Fruit fly (Drosophila melanogaster) whole organism, embryonic: ENCODE data around the gene CG12477.

ENCODE experiments used
- Ada2b ChIP-seq: fragments of 200-800 bp; sonication (Bioruptor generic); IDR thresholded peaks from 2 replicates; pipeline ENCODE4 v1.3.6; 2022; ENCODE audit warnings: missing biosample characterization, missing genetic modification characterization
- Adf1 ChIP-seq: fragments of 200-800 bp; sonication (Bioruptor generic); IDR thresholded peaks from 2 replicates; pipeline ENCODE4 v1.3.6; 2022; ENCODE audit warnings: missing biosample characterization, missing genetic modification characterization
- Blimp-1 ChIP-seq: fragments of 200-800 bp; sonication (Bioruptor generic); optimal IDR thresholded peaks from 3 replicates; lab custom pipeline; 2018; ENCODE audit warnings: missing biosample characterization, missing genetic modification characterization, mild to moderate bottlenecking, moderate library complexity, missing genetic modification reagents
- CG10267 ChIP-seq: fragments of 200-800 bp; sonication (Bioruptor generic); optimal IDR thresholded peaks from 2 replicates; lab custom pipeline; 2018; ENCODE audit warnings: missing biosample characterization, mild to moderate bottlenecking, missing genetic modification characterization, moderate library complexity
- CG14014 ChIP-seq: fragments of 200-800 bp; sonication (Bioruptor generic); IDR thresholded peaks from 2 replicates; pipeline ENCODE4 v1.3.6; 2022; ENCODE audit warnings: missing biosample characterization, missing genetic modification characterization
- CG16815 ChIP-seq: fragments of 200-800 bp; sonication (Bioruptor generic); optimal IDR thresholded peaks from 3 replicates; lab custom pipeline; 2017; ENCODE audit warnings: missing biosample characterization, mild to moderate bottlenecking, missing genetic modification characterization
- CG17612 ChIP-seq: fragments of 200-800 bp; sonication (Bioruptor generic); IDR thresholded peaks from 2 replicates; pipeline ENCODE4 v1.3.6; 2022; ENCODE audit warnings: missing biosample characterization, missing genetic modification characterization
- CG17829 ChIP-seq: fragments of 200-800 bp; optimal IDR thresholded peaks from 2 replicates; lab custom pipeline; 2019; ENCODE audit warnings: missing biosample characterization, mild to moderate bottlenecking, missing genetic modification characterization, moderate library complexity
- CG2116 ChIP-seq: fragments of 200-800 bp; sonication (Bioruptor generic); optimal IDR thresholded peaks from 3 replicates; lab custom pipeline; 2018; ENCODE audit warnings: missing biosample characterization, mild to moderate bottlenecking, missing genetic modification characterization
- CG32532 ChIP-seq: fragments of 200-800 bp; sonication (Bioruptor generic); IDR thresholded peaks from 2 replicates; pipeline ENCODE4 v1.3.6; 2022; ENCODE audit warnings: missing biosample characterization, missing genetic modification characterization
- CG33213 ChIP-seq: fragments of 200-800 bp; sonication (Bioruptor generic); optimal IDR thresholded peaks from 3 replicates; lab custom pipeline; 2016; ENCODE audit warnings: missing biosample characterization, missing genetic modification characterization
- CG34224 ChIP-seq: fragments of 200-800 bp; sonication (Bioruptor generic); IDR thresholded peaks from 3 replicates; pipeline ENCODE4 v1.3.6; 2022; ENCODE audit warnings: missing biosample characterization, missing genetic modification characterization; ENCODE audit not compliant: partially characterized antibody
- CG4617 ChIP-seq: fragments of 200-800 bp; sonication (Bioruptor generic); optimal IDR thresholded peaks from 3 replicates; lab custom pipeline; 2016; ENCODE audit warnings: missing biosample characterization, missing genetic modification characterization, borderline replicate concordance
- CG7271 ChIP-seq: fragments of 200-800 bp; sonication (Bioruptor generic); optimal IDR thresholded peaks from 2 replicates; lab custom pipeline; 2018; ENCODE audit warnings: missing biosample characterization, mild to moderate bottlenecking, missing genetic modification characterization, moderate library complexity
- CG7839 ChIP-seq: fragments of 200-800 bp; sonication (Bioruptor generic); optimal IDR thresholded peaks from 3 replicates; lab custom pipeline; 2018; ENCODE audit warnings: missing biosample characterization, mild to moderate bottlenecking, missing genetic modification characterization, moderate library complexity
- CG8290 ChIP-seq, 3 experiments: fragments of 200-800 bp; sonication (Bioruptor generic); optimal IDR thresholded peaks; 2 replicates each; lab custom pipeline; 2016 to 2019; ENCODE audit warnings: missing biosample characterization in 3 of 3, missing genetic modification characterization in 3 of 3, mild to moderate bottlenecking in 2 of 3, moderate library complexity in 1 of 3
- CG8478 ChIP-seq: fragments of >200 bp; optimal IDR thresholded peaks from 2 replicates; lab custom pipeline; 2018
- Dbx ChIP-seq: fragments of 200-800 bp; sonication (Bioruptor generic); IDR thresholded peaks from 3 replicates; pipeline ENCODE4 v1.3.6; 2022; ENCODE audit warnings: missing biosample characterization, missing genetic modification characterization
- Dp ChIP-seq: fragments of 200-800 bp; sonication (Bioruptor generic); optimal IDR thresholded peaks from 2 replicates; lab custom pipeline; 2018; ENCODE audit warnings: missing biosample characterization, mild to moderate bottlenecking, missing genetic modification characterization, moderate library complexity
- Gug ChIP-seq: fragments of 200-800 bp; sonication (Bioruptor generic); IDR thresholded peaks from 4 replicates; pipeline ENCODE4 v1.3.6; 2022; ENCODE audit warnings: missing biosample characterization, missing genetic modification characterization
- HLHmδ ChIP-seq: fragments of 200-800 bp; sonication (Bioruptor generic); optimal IDR thresholded peaks from 2 replicates; lab custom pipeline; 2018; ENCODE audit warnings: missing biosample characterization, mild to moderate bottlenecking, missing genetic modification characterization, moderate library complexity
- HmgZ ChIP-seq: fragments of 200-800 bp; sonication (Bioruptor generic); optimal IDR thresholded peaks from 2 replicates; lab custom pipeline; 2018; ENCODE audit warnings: missing biosample characterization, mild to moderate bottlenecking, missing genetic modification characterization
- Hsf ChIP-seq: fragments of 200-800 bp; sonication (Bioruptor generic); optimal IDR thresholded peaks from 3 replicates; lab custom pipeline; 2016; ENCODE audit warnings: missing biosample characterization, missing genetic modification characterization
- Lhr ChIP-seq: fragments of 200-800 bp; sonication (Bioruptor generic); optimal IDR thresholded peaks from 3 replicates; lab custom pipeline; 2017; ENCODE audit warnings: mild to moderate bottlenecking, missing biosample characterization, missing genetic modification reagents, missing genetic modification characterization
- Max ChIP-seq: fragments of 200-800 bp; sonication (Bioruptor generic); optimal IDR thresholded peaks from 2 replicates; lab custom pipeline; 2016; ENCODE audit warnings: missing biosample characterization, mild to moderate bottlenecking, missing genetic modification characterization
- Nf-YB ChIP-seq: fragments of 200-800 bp; sonication (Bioruptor generic); optimal IDR thresholded peaks from 3 replicates; lab custom pipeline; 2019; ENCODE audit warnings: missing biosample characterization, mild to moderate bottlenecking, missing genetic modification characterization, moderate library complexity
- Side ChIP-seq: fragments of 200-800 bp; sonication (Bioruptor generic); optimal IDR thresholded peaks from 2 replicates; lab custom pipeline; 2016; ENCODE audit warnings: missing biosample characterization, missing genetic modification characterization
- Sox100B ChIP-seq: fragments of 200-800 bp; sonication (Bioruptor generic); optimal IDR thresholded peaks from 3 replicates; lab custom pipeline; 2018; ENCODE audit warnings: missing biosample characterization, mild to moderate bottlenecking, missing genetic modification characterization
- Xbp1 ChIP-seq: fragments of 200-800 bp; sonication (Bioruptor generic); optimal IDR thresholded peaks from 3 replicates; lab custom pipeline; 2016; ENCODE audit warnings: missing biosample characterization, mild to moderate bottlenecking, missing genetic modification characterization
- Xrp1 ChIP-seq: fragments of 200-800 bp; sonication (Bioruptor generic); IDR thresholded peaks from 2 replicates; pipeline ENCODE4 v1.3.6; 2022; ENCODE audit warnings: missing biosample characterization, missing genetic modification characterization
- amos ChIP-seq: fragments of 200-800 bp; sonication (Bioruptor generic); IDR thresholded peaks from 2 replicates; pipeline ENCODE4 v1.3.6; 2022; ENCODE audit warnings: missing biosample characterization, missing genetic modification characterization; ENCODE audit not compliant: partially characterized antibody
- bbx ChIP-seq: fragments of 200-800 bp; sonication (Bioruptor generic); IDR thresholded peaks from 2 replicates; pipeline ENCODE4 v1.3.6; 2022; ENCODE audit warnings: missing biosample characterization, missing genetic modification characterization; ENCODE audit not compliant: partially characterized antibody
- bsh ChIP-seq, 2 experiments: fragments of 200-800 bp; sonication (Bioruptor generic); optimal IDR thresholded peaks; 2 replicates each; lab custom pipeline; 2017 to 2018; ENCODE audit warnings: mild to moderate bottlenecking in 2 of 2, missing biosample characterization in 2 of 2, missing genetic modification characterization in 2 of 2, moderate library complexity in 1 of 2
- ewg ChIP-seq: fragments of 200-800 bp; sonication (Bioruptor generic); optimal IDR thresholded peaks from 3 replicates; lab custom pipeline; 2017; ENCODE audit warnings: mild to moderate bottlenecking, missing biosample characterization, missing genetic modification reagents, missing genetic modification characterization
- gro ChIP-seq: fragments of 200-800 bp; sonication (Bioruptor generic); optimal IDR thresholded peaks from 2 replicates; lab custom pipeline; 2016; ENCODE audit warnings: missing biosample characterization, missing genetic modification characterization
- gt ChIP-seq: fragments of 200-800 bp; sonication (Bioruptor generic); IDR thresholded peaks from 2 replicates; pipeline ENCODE4 v1.3.6; 2022; ENCODE audit warnings: missing biosample characterization, missing genetic modification characterization
- kay ChIP-seq: fragments of 200-800 bp; sonication (Bioruptor generic); optimal IDR thresholded peaks from 2 replicates; lab custom pipeline; 2016; ENCODE audit warnings: missing biosample characterization, missing genetic modification characterization
- klu ChIP-seq: fragments of 200-800 bp; sonication (Bioruptor generic); IDR thresholded peaks from 2 replicates; pipeline ENCODE4 v1.3.6; 2022; ENCODE audit warnings: missing biosample characterization, missing genetic modification characterization
- lmd ChIP-seq: fragments of 200-800 bp; sonication (Bioruptor generic); IDR thresholded peaks from 2 replicates; pipeline ENCODE4 v1.3.6; 2022; ENCODE audit warnings: missing biosample characterization, missing genetic modification characterization
- luna ChIP-seq: fragments of 200-800 bp; sonication (Bioruptor generic); optimal IDR thresholded peaks from 2 replicates; lab custom pipeline; 2016; ENCODE audit warnings: missing biosample characterization, missing genetic modification characterization
- mam ChIP-seq: fragments of 200-800 bp; sonication (Bioruptor generic); optimal IDR thresholded peaks from 3 replicates; lab custom pipeline; 2016; ENCODE audit warnings: missing biosample characterization, missing genetic modification characterization
- mirr ChIP-seq: fragments of 200-800 bp; sonication (Bioruptor generic); optimal IDR thresholded peaks from 3 replicates; lab custom pipeline; 2018; ENCODE audit warnings: missing biosample characterization, mild to moderate bottlenecking, missing genetic modification characterization
- nerfin-2 ChIP-seq: fragments of 200-800 bp; sonication (Bioruptor generic); IDR thresholded peaks from 2 replicates; pipeline ENCODE4 v1.3.6; 2022; ENCODE audit warnings: missing biosample characterization, missing genetic modification characterization; ENCODE audit not compliant: partially characterized antibody
- otp ChIP-seq: fragments of 200-800 bp; sonication (Bioruptor generic); IDR thresholded peaks from 3 replicates; pipeline ENCODE4, ENCODE4 v1.3.6; 2022; ENCODE audit warnings: missing biosample characterization, missing genetic modification characterization
- pzg ChIP-seq: fragments of 200-800 bp; sonication (Bioruptor generic); optimal IDR thresholded peaks from 3 replicates; lab custom pipeline; 2018; ENCODE audit warnings: missing biosample characterization, mild to moderate bottlenecking, missing genetic modification characterization, moderate library complexity
- repo ChIP-seq: fragments of 200-800 bp; sonication (Bioruptor generic); optimal IDR thresholded peaks from 2 replicates; lab custom pipeline; 2016; ENCODE audit warnings: missing biosample characterization, missing genetic modification characterization
- schlank ChIP-seq: fragments of 200-800 bp; sonication (Bioruptor generic); optimal IDR thresholded peaks from 2 replicates; lab custom pipeline; 2018; ENCODE audit warnings: missing biosample characterization, mild to moderate bottlenecking, missing genetic modification characterization
- sna ChIP-seq: fragments of 200-800 bp; sonication (Bioruptor generic); IDR thresholded peaks from 2 replicates; pipeline ENCODE4 v1.3.6; 2022; ENCODE audit warnings: missing biosample characterization, missing genetic modification characterization; ENCODE audit not compliant: partially characterized antibody
- tin ChIP-seq: fragments of 200-800 bp; sonication (Bioruptor generic); optimal IDR thresholded peaks from 3 replicates; lab custom pipeline; 2016; ENCODE audit warnings: missing biosample characterization, missing genetic modification characterization

The CG12477 gene

DNA sequence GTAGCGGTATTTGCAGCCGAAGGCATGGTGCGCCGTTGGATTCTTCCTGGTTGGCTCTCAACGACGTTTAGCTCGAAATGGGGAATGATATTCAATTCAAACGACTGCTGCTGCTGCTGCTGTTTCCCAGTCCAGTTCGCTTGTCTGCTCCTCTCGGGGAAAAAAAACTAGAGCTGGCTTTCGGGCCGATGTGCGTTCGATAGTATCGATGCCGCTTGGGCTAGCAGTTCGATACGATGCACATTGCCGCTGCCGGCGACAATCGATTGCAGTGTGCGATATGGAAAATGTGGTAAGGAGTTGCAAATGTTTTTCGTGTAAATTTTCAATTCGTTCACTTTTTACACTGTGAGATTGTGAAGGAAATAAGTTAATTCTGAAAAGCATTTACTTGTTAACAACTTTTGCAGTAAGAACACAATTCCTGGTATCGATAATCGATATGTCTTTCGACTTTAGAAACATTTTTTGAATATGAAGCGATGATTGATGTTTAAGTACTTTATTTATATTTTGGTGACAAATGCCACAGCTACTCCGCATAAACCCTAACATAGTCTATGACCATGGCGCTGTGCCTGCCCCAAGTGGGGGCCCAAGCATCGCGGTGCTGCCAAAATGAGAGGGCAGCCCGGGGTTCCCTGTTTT lies 50.0 kb downstream of the CG12477 start, which contains the start of gene Capr (continued):
- TF ChIP-seq CG8478 (lab: Kevin White, UChicago) (no peak), mirr (GFP tag; lab: Kevin White, UChicago) (no peak), Dp (GFP tag; lab: Kevin White, UChicago) (peak; percentile 78), kay (no peak), nerfin-2 (peak; percentile 100), HLHmδ (GFP tag; lab: Kevin White, UChicago) (peak; percentile 31), CG10267 (tag; lab: Kevin White, UChicago) (peak; percentile 56), Gug (GFP tag; lab: Robert Waterston, UW) (peak; percentile 77; the same call in 3 of the 4 replicates), amos (peak; percentile 100), sna (peak; percentile 100), HmgZ (tag; lab: Kevin White, UChicago) (peak; percentile 69), CG7271 (no peak), CG7839 (peak; percentile 13), CG16815 (GFP tag; lab: Kevin White, UChicago) (no peak), Max (GFP tag; lab: Kevin White, UChicago) (no peak), Dbx (peak; percentile 73; the same call in 2 of the 3 replicates), CG4617 (peak; percentile 37), bbx (GFP tag; lab: Robert Waterston, UW) (peak; percentile 100), CG17612 (no peak), lmd (peak; percentile 25; the same call in 1 of the 2 replicates), CG32532 (GFP tag; lab: Robert Waterston, UW) (peak; percentile 57), Side (GFP tag; lab: Kevin White, UChicago) (peak; percentile 28), gt (no peak), CG17829 (tag; lab: Kevin White, UChicago) (peak; percentile 58), pzg (GFP tag; lab: Kevin White, UChicago) (peak; percentile 93), CG33213 (GFP tag; lab: Kevin White, UChicago) (peak; percentile 15), Xrp1 (GFP tag; lab: Robert Waterston, UW) (no peak), mam (GFP tag; lab: Kevin White, UChicago) (peak; percentile 64), Blimp-1 (GFP tag; lab: Kevin White, UChicago) (no peak), tin (peak; percentile 21), Ada2b (GFP tag; lab: Robert Waterston, UW) (no peak), klu (GFP tag; lab: Robert Waterston, UW) (no peak), Sox100B (GFP tag; lab: Kevin White, UChicago) (no peak), Adf1 (GFP tag; lab: Robert Waterston, UW) (peak; percentile 65), CG14014 (GFP tag; lab: Robert Waterston, UW) (no peak), CG8290 (GFP tag; optimal IDR thresholded peaks at IDR 0.05; lab: Kevin White, UChicago) (peak; percentile 10), CG8290 (tag; optimal IDR thresholded peaks at IDR 0.05; lab: Kevin White, UChicago) (peak; percentile 55 to 79), CG34224 (GFP tag; lab: Robert Waterston, UW) (peak; percentile 100), ewg (GFP tag; lab: Kevin White, UChicago) (no peak), luna (GFP tag; lab: Kevin White, UChicago) (peak; percentile 10), CG2116 (GFP tag; lab: Kevin White, UChicago) (peak; percentile 93), repo (GFP tag; lab: Kevin White, UChicago) (no peak), bsh (GFP tag; optimal IDR thresholded peaks at IDR 0.05; lab: Kevin White, UChicago) (peak in 1 of 2 experiments; percentile 15), schlank (tag; lab: Kevin White, UChicago) (no peak), Lhr (GFP tag; lab: Kevin White, UChicago) (peak; percentile 37), otp (GFP tag; lab: Robert Waterston, UW) (no peak), Hsf (GFP tag; lab: Kevin White, UChicago) (peak; percentile 41), gro (GFP tag; lab: Kevin White, UChicago) (peak; percentile 68), Xbp1 (GFP tag; lab: Kevin White, UChicago) (peak; percentile 41), Nf-YB (GFP tag; lab: Kevin White, UChicago) (no peak)
